Worm (Caenorhabditis elegans) whole organism, L4/young adult: ENCODE data around the gene Y54B9A.1.

Source experiments
- W03F9.2 ChIP-seq: fragments of 150-350 bp; optimal IDR thresholded peaks from 2 replicates; lab custom pipeline; 2014; ENCODE audit warnings: missing biosample characterization, missing genetic modification characterization
- him-1 ChIP-seq: sonication (generic microtip); optimal IDR thresholded peaks from 2 replicates; lab custom pipeline; 2016; ENCODE audit warnings: missing genotype, missing genetic modification reagents, missing genetic modification characterization, missing compliant biosample characterization

DNA sequence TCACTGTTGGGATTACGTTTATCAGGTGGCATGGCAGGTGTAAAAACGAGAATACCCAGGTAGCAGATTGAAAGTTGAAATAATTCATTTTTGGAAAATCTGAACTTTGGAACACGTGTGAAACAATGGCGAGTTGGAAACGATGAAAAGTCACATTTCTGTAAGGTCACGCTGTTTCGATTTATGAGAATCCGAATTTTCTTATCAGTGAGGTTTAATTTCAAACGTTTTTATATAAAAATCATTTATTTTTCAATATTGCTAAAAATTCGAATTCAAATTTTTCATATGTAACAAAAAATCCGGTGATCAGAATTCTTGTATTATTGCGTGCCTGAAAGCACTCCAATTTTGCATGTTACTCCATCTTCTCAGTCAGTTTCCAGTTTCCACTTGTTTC lies 23.3 kb upstream of the Y54B9A.1 start, which contains the start of gene F07D3.3:
- TF ChIP-seq W03F9.2 (tag; lab: Kevin White, UChicago) = no peak
- TF ChIP-seq him-1 (tag; lab: Kevin White, UChicago) = no peak
